Worm (Caenorhabditis elegans) whole organism, L1 larva: Measurements from ENCODE around the gene puf-8.

ENCODE experiments used
- C04F5.9 ChIP-seq: sonication (generic microtip); optimal IDR thresholded peaks from 2 replicates; lab custom pipeline; 2016; ENCODE audit warnings: missing genetic modification characterization, missing compliant biosample characterization
- C34B4.2 ChIP-seq: sonication (generic microtip); optimal IDR thresholded peaks from 2 replicates; lab custom pipeline; 2017; ENCODE audit warnings: mild to moderate bottlenecking, missing genetic modification characterization, missing compliant biosample characterization
- Y116A8C.19 ChIP-seq: sonication (generic microtip); optimal IDR thresholded peaks from 2 replicates; lab custom pipeline; 2016; ENCODE audit warnings: missing compliant biosample characterization, missing genetic modification characterization, borderline replicate concordance
- aha-1 ChIP-seq: fragments of 150-350 bp; optimal IDR thresholded peaks from 2 replicates; lab custom pipeline; 2014; ENCODE audit warnings: missing biosample characterization, missing genetic modification characterization
- alr-1 ChIP-seq: fragments of 200-800 bp; sonication (Bioruptor generic); optimal IDR thresholded peaks from 2 replicates; lab custom pipeline; 2018; ENCODE audit warnings: borderline replicate concordance, mild to moderate bottlenecking, missing genetic modification characterization, missing compliant biosample characterization
- ama-1 ChIP-seq: fragments of 150-350 bp; optimal IDR thresholded peaks from 2 replicates; lab custom pipeline; 2014
- blmp-1 ChIP-seq: fragments of 150-350 bp; optimal IDR thresholded peaks from 2 replicates; lab custom pipeline; 2014; ENCODE audit warnings: missing biosample characterization, missing genetic modification characterization
- ceh-63 ChIP-seq: fragments of 200-800 bp; sonication (Bioruptor generic); optimal IDR thresholded peaks from 2 replicates; lab custom pipeline; 2018; ENCODE audit warnings: mild to moderate bottlenecking, missing genetic modification characterization, missing compliant biosample characterization
- ceh-8 ChIP-seq: fragments of 200-800 bp; sonication (Bioruptor generic); optimal IDR thresholded peaks from 2 replicates; lab custom pipeline; 2018; ENCODE audit warnings: mild to moderate bottlenecking, missing genetic modification characterization, moderate library complexity, missing compliant biosample characterization
- ceh-82 ChIP-seq, 3 experiments: fragments of 150-350 bp in 1 of 3; sonication (generic microtip) in 2 of 3; optimal IDR thresholded peaks; 2 replicates each; lab custom pipeline; 2014 to 2017; ENCODE audit warnings: missing biosample characterization in 3 of 3, missing genetic modification characterization in 3 of 3
- efl-3 ChIP-seq: fragments of 200-800 bp; sonication (Bioruptor generic); optimal IDR thresholded peaks from 2 replicates; lab custom pipeline; 2018; ENCODE audit warnings: mild to moderate bottlenecking, missing genetic modification characterization, missing compliant biosample characterization
- elt-2 ChIP-seq: sonication (generic microtip); optimal IDR thresholded peaks from 2 replicates; lab custom pipeline; 2016; ENCODE audit warnings: missing genetic modification characterization, mild to moderate bottlenecking, inconsistent platforms, missing compliant biosample characterization, missing genetic modification reagents
- elt-3 ChIP-seq, 6 experiments: fragments of 150-350 bp in 1 of 6; sonication (generic microtip); optimal IDR thresholded peaks; 2 replicates each; lab custom pipeline; 2017 to 2018; ENCODE audit warnings: missing biosample characterization in 6 of 6, missing genetic modification characterization in 6 of 6, inconsistent platforms in 1 of 6
- ets-5 ChIP-seq: fragments of 200-800 bp; sonication (Bioruptor generic); IDR thresholded peaks from 2 replicates; pipeline ENCODE4 v1.3.6; 2022; ENCODE audit warnings: missing genetic modification characterization, missing compliant biosample characterization
- fkh-4 ChIP-seq: sonication (generic microtip); optimal IDR thresholded peaks from 2 replicates; lab custom pipeline; 2016; ENCODE audit warnings: missing compliant biosample characterization, missing genetic modification characterization, borderline replicate concordance
- fkh-8 ChIP-seq: sonication (generic microtip); optimal IDR thresholded peaks from 2 replicates; lab custom pipeline; 2016; ENCODE audit warnings: mild to moderate bottlenecking, missing genetic modification characterization, missing compliant biosample characterization
- fos-1 ChIP-seq: fragments of 150-350 bp; optimal IDR thresholded peaks from 2 replicates; lab custom pipeline; 2014; ENCODE audit warnings: missing biosample characterization, missing genetic modification characterization
- grh-1 ChIP-seq: fragments of 200-800 bp; sonication (Bioruptor generic); IDR thresholded peaks from 2 replicates; pipeline ENCODE4 v1.3.6; 2022; ENCODE audit warnings: missing genetic modification reagents, missing genetic modification characterization, missing compliant biosample characterization
- hlh-17 ChIP-seq: fragments of 200-800 bp; sonication (Bioruptor generic); optimal IDR thresholded peaks from 2 replicates; lab custom pipeline; 2018; ENCODE audit warnings: missing genetic modification characterization, mild to moderate bottlenecking, missing compliant biosample characterization, moderate library complexity, borderline replicate concordance
- hpl-2 ChIP-seq: fragments of 150-350 bp; optimal IDR thresholded peaks from 2 replicates; lab custom pipeline; 2014; ENCODE audit warnings: missing biosample characterization, missing genetic modification reagents, missing genetic modification characterization
- isw-1 ChIP-seq: fragments of 200-800 bp; sonication (Bioruptor generic); IDR thresholded peaks from 2 replicates; pipeline ENCODE4 v1.3.6; 2022; ENCODE audit warnings: missing genetic modification characterization, missing compliant biosample characterization
- jun-1 ChIP-seq: fragments of 150-350 bp; optimal IDR thresholded peaks from 2 replicates; lab custom pipeline; 2014; ENCODE audit warnings: missing biosample characterization, missing genetic modification reagents, missing genetic modification characterization
- lin-14 ChIP-seq: fragments of 200-800 bp; sonication (Bioruptor generic); optimal IDR thresholded peaks from 2 replicates; lab custom pipeline; 2018; ENCODE audit warnings: mild to moderate bottlenecking, missing genetic modification characterization, moderate library complexity, missing compliant biosample characterization
- lin-15B ChIP-seq: fragments of 150-350 bp; sonication (generic microtip); optimal IDR thresholded peaks from 3 replicates; lab custom pipeline; 2014; ENCODE audit warnings: missing biosample characterization, missing genetic modification characterization
- lin-39 ChIP-seq: fragments of 150-350 bp; optimal IDR thresholded peaks from 2 replicates; lab custom pipeline; 2014; ENCODE audit warnings: missing biosample characterization, missing genetic modification reagents, missing genetic modification characterization
- lir-3 ChIP-seq: sonication (generic microtip); optimal IDR thresholded peaks from 2 replicates; lab custom pipeline; 2016; ENCODE audit warnings: mild to moderate bottlenecking, missing genetic modification characterization, moderate library complexity, missing compliant biosample characterization; ENCODE audit not compliant: poor library complexity
- mab-9 ChIP-seq: fragments of 200-800 bp; sonication (Bioruptor generic); IDR thresholded peaks from 2 replicates; pipeline ENCODE4 v1.3.6; 2022; ENCODE audit warnings: missing genetic modification reagents, missing genetic modification characterization, missing compliant biosample characterization
- mdl-1 ChIP-seq, 2 experiments: fragments of 150-350 bp; optimal IDR thresholded peaks; 2 replicates each; lab custom pipeline; 2014 to 2017; ENCODE audit warnings: missing biosample characterization in 2 of 2, missing genetic modification characterization in 2 of 2, inconsistent platforms in 1 of 2
- mef-2 ChIP-seq: fragments of 150-350 bp; optimal IDR thresholded peaks from 2 replicates; lab custom pipeline; 2014; ENCODE audit warnings: missing biosample characterization, missing genetic modification characterization
- nhr-12 ChIP-seq: sonication (generic microtip); optimal IDR thresholded peaks from 2 replicates; lab custom pipeline; 2017; ENCODE audit warnings: missing biosample characterization, missing genetic modification characterization
- nhr-19 ChIP-seq: fragments of 200-800 bp; sonication (Bioruptor generic); conservative IDR thresholded peaks from 2 replicates; pipeline ENCODE4 v1.3.6; 2022; ENCODE audit warnings: missing genetic modification characterization, missing compliant biosample characterization
- nhr-20 ChIP-seq: sonication (generic microtip); optimal IDR thresholded peaks from 2 replicates; lab custom pipeline; 2016; ENCODE audit warnings: mild to moderate bottlenecking, missing genetic modification characterization, missing compliant biosample characterization
- nhr-28 ChIP-seq: fragments of 150-350 bp; optimal IDR thresholded peaks from 2 replicates; lab custom pipeline; 2014; ENCODE audit warnings: missing biosample characterization, missing genetic modification characterization
- nhr-47 ChIP-seq: sonication (generic microtip); optimal IDR thresholded peaks from 2 replicates; lab custom pipeline; 2016; ENCODE audit warnings: mild to moderate bottlenecking, missing genetic modification characterization, moderate library complexity, missing compliant biosample characterization
- nhr-71 ChIP-seq: sonication (generic microtip); optimal IDR thresholded peaks from 2 replicates; lab custom pipeline; 2016; ENCODE audit warnings: mild to moderate bottlenecking, missing genetic modification characterization, moderate library complexity, missing compliant biosample characterization
- nhr-85 ChIP-seq: sonication (generic microtip); peaks from one replicate; lab custom pipeline; 2016; ENCODE audit warnings: missing genetic modification characterization, inconsistent platforms, missing compliant biosample characterization
- nhr-90 ChIP-seq: sonication (generic microtip); optimal IDR thresholded peaks from 2 replicates; lab custom pipeline; 2016; ENCODE audit warnings: mild to moderate bottlenecking, missing genetic modification characterization, missing compliant biosample characterization; ENCODE audit not compliant: poor library complexity
- pax-3 ChIP-seq: fragments of 200-800 bp; sonication (Bioruptor generic); optimal IDR thresholded peaks from 2 replicates; lab custom pipeline; 2018; ENCODE audit warnings: mild to moderate bottlenecking, missing genetic modification characterization, moderate library complexity, missing compliant biosample characterization
- snu-23 ChIP-seq: sonication (generic microtip); optimal IDR thresholded peaks from 2 replicates; lab custom pipeline; 2016; ENCODE audit warnings: missing genetic modification characterization, missing compliant biosample characterization
- sox-4 ChIP-seq: sonication (generic microtip); optimal IDR thresholded peaks from 2 replicates; lab custom pipeline; 2016; ENCODE audit warnings: missing genetic modification characterization, missing compliant biosample characterization
- sup-37 ChIP-seq: fragments of 200-800 bp; sonication (Bioruptor generic); optimal IDR thresholded peaks from 2 replicates; lab custom pipeline; 2018; ENCODE audit warnings: mild to moderate bottlenecking, missing genetic modification characterization, missing compliant biosample characterization
- tbx-2 ChIP-seq: sonication (generic microtip); optimal IDR thresholded peaks from 2 replicates; lab custom pipeline; 2016; ENCODE audit warnings: missing genetic modification characterization, missing compliant biosample characterization
- unc-30 ChIP-seq: sonication (generic microtip); optimal IDR thresholded peaks from 2 replicates; lab custom pipeline; 2017; ENCODE audit warnings: missing biosample characterization, missing genetic modification characterization
- unc-86 ChIP-seq: sonication (generic microtip); optimal IDR thresholded peaks from 2 replicates; lab custom pipeline; 2016; ENCODE audit warnings: missing genetic modification characterization, missing compliant biosample characterization
- unc-98 ChIP-seq: fragments of 200-800 bp; sonication (Bioruptor generic); IDR thresholded peaks from 2 replicates; pipeline ENCODE4 v1.3.6; 2022; ENCODE audit warnings: missing genetic modification characterization, missing compliant biosample characterization
- vab-15 ChIP-seq: sonication (generic microtip); optimal IDR thresholded peaks from 2 replicates; lab custom pipeline; 2017; ENCODE audit warnings: missing genotype, mild to moderate bottlenecking, missing genetic modification characterization, missing compliant biosample characterization
- zag-1 ChIP-seq: fragments of 150-350 bp; optimal IDR thresholded peaks from 2 replicates; lab custom pipeline; 2014; ENCODE audit warnings: missing biosample characterization, missing genetic modification characterization
- zip-4 ChIP-seq: fragments of 200-800 bp; sonication (Bioruptor generic); optimal IDR thresholded peaks from 2 replicates; lab custom pipeline; 2018; ENCODE audit warnings: mild to moderate bottlenecking, missing genetic modification characterization, moderate library complexity, missing compliant biosample characterization
- ztf-4 ChIP-seq: fragments of 150-350 bp; optimal IDR thresholded peaks from 2 replicates; lab custom pipeline; 2014; ENCODE audit warnings: missing biosample characterization, missing genetic modification characterization

Gene puf-8

DNA sequence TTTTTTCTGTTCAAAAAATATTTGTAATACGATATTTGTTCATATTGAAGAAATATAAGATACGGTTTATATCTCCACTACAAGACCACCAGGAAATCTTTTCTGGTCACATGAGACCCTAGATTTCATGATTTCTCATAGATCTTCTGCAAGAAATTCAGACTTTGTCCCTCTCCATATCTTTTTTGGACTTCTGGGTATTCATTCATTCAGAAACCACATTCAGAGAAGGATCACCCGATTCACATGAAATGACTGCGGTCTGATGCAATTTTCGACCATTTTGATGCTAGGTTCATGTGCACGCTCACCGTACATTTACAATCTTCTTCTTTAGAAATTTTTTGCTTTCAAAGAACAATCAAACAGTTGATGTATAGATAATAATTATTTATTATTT, 18.2 kb downstream of the puf-8 start:
- TF ChIP-seq snu-23 (GFP tag; lab: Kevin White, UChicago), result peak; percentile 37
- TF ChIP-seq blmp-1 (tag; lab: Kevin White, UChicago), result peak; percentile 67
- TF ChIP-seq aha-1 (tag; lab: Kevin White, UChicago), result no peak
- no peak for TF ChIP-seq pax-3 (tag; lab: Kevin White, UChicago)
- TF ChIP-seq mdl-1 (tag; optimal IDR thresholded peaks at IDR 0.05; lab: Kevin White, UChicago), result no peak
- no peak for TF ChIP-seq mab-9 (GFP tag; lab: Robert Waterston, UW)
- no peak for TF ChIP-seq elt-2 (tag; lab: Kevin White, UChicago)
- TF ChIP-seq unc-98 (GFP tag; lab: Robert Waterston, UW), result no peak
- TF ChIP-seq C04F5.9, result no peak
- peak in 2 of 6 experiments; percentile 29 to 63 for TF ChIP-seq elt-3 (tag; optimal IDR thresholded peaks at IDR 0.05; lab: Kevin White, UChicago)
- TF ChIP-seq nhr-90 (tag; lab: Kevin White, UChicago), result peak; percentile 22
- no peak for TF ChIP-seq nhr-47 (tag; lab: Kevin White, UChicago)
- no peak for TF ChIP-seq lir-3 (tag; lab: Kevin White, UChicago)
- TF ChIP-seq ztf-4 (tag; lab: Kevin White, UChicago), result no peak
- no peak for TF ChIP-seq vab-15 (tag; lab: Kevin White, UChicago)
- TF ChIP-seq ceh-82 (tag; optimal IDR thresholded peaks at IDR 0.05; lab: Kevin White, UChicago), result no peak
- no peak for TF ChIP-seq ceh-8 (GFP tag; lab: Kevin White, UChicago)
- no peak for TF ChIP-seq ama-1 (lab: Kevin White, UChicago)
- TF ChIP-seq tbx-2 (tag; lab: Kevin White, UChicago), result peak; percentile 25
- no peak for TF ChIP-seq lin-15B
- no peak for TF ChIP-seq ceh-63 (GFP tag; lab: Kevin White, UChicago)
- TF ChIP-seq nhr-12 (tag; lab: Kevin White, UChicago), result no peak
- peak; percentile 61 for TF ChIP-seq nhr-71 (tag; lab: Kevin White, UChicago)
- peak; percentile 80 for TF ChIP-seq nhr-85 (tag; lab: Kevin White, UChicago)
- TF ChIP-seq sox-4, result no peak
- no peak for TF ChIP-seq nhr-28 (tag; lab: Kevin White, UChicago)
- TF ChIP-seq fos-1 (tag; lab: Kevin White, UChicago), result no peak
- TF ChIP-seq lin-14 (GFP tag; lab: Kevin White, UChicago), result peak; percentile 30
- TF ChIP-seq ets-5 (GFP tag; lab: Robert Waterston, UW), result no peak
- TF ChIP-seq hpl-2 (GFP tag; lab: Kevin White, UChicago), result no peak
- TF ChIP-seq grh-1 (GFP tag; lab: Robert Waterston, UW), result no peak
- TF ChIP-seq nhr-20 (tag; lab: Kevin White, UChicago), result peak; percentile 76
- TF ChIP-seq alr-1 (tag; lab: Kevin White, UChicago), result no peak
- no peak for TF ChIP-seq sup-37 (GFP tag; lab: Kevin White, UChicago)
- peak; percentile 42 for TF ChIP-seq nhr-19 (GFP tag; lab: Robert Waterston, UW)
- TF ChIP-seq zip-4 (GFP tag; lab: Kevin White, UChicago), result no peak
- no peak for TF ChIP-seq isw-1 (GFP tag; lab: Robert Waterston, UW)
- TF ChIP-seq zag-1, result no peak
- no peak for TF ChIP-seq hlh-17 (GFP tag; lab: Kevin White, UChicago)
- no peak for TF ChIP-seq Y116A8C.19 (tag; lab: Kevin White, UChicago)
- TF ChIP-seq efl-3 (GFP tag; lab: Kevin White, UChicago), result no peak
- no peak for TF ChIP-seq unc-30 (tag; lab: Kevin White, UChicago)
- no peak for TF ChIP-seq fkh-8 (tag; lab: Kevin White, UChicago)
- no peak for TF ChIP-seq unc-86 (tag; lab: Kevin White, UChicago)
- no peak for TF ChIP-seq fkh-4 (tag; lab: Kevin White, UChicago)
- no peak for TF ChIP-seq jun-1
- no peak for TF ChIP-seq mef-2
- TF ChIP-seq lin-39 (tag; lab: Kevin White, UChicago), result no peak
- TF ChIP-seq C34B4.2 (tag; lab: Kevin White, UChicago), result no peak
